Worm (Caenorhabditis elegans) whole organism, L3 larva: ENCODE results near the gene fbxb-15.

ENCODE experiments used
- R02D3.7 ChIP-seq: fragments of 150-350 bp; optimal IDR thresholded peaks from 2 replicates; lab custom pipeline; 2014; ENCODE audit warnings: missing biosample characterization, missing genetic modification characterization
- ama-1 ChIP-seq: fragments of 150-350 bp; optimal IDR thresholded peaks from 2 replicates; lab custom pipeline; 2018
- ceh-28 ChIP-seq: fragments of 150-350 bp; optimal IDR thresholded peaks from 2 replicates; lab custom pipeline; 2014; ENCODE audit warnings: missing biosample characterization, missing genetic modification reagents, missing genetic modification characterization
- lin-39 ChIP-seq: fragments of 150-350 bp; optimal IDR thresholded peaks from 2 replicates; lab custom pipeline; 2018; ENCODE audit warnings: missing biosample characterization, missing genetic modification reagents, missing genetic modification characterization
- nhr-237 ChIP-seq: fragments of 150-350 bp; optimal IDR thresholded peaks from 2 replicates; lab custom pipeline; 2014; ENCODE audit warnings: missing biosample characterization, missing genetic modification characterization
- pha-4 ChIP-seq: fragments of 150-350 bp; optimal IDR thresholded peaks from 2 replicates; lab custom pipeline; 2014; ENCODE audit warnings: missing biosample characterization, missing genetic modification reagents, missing genetic modification characterization
- sea-2 ChIP-seq: fragments of 150-350 bp; sonication (generic microtip); optimal IDR thresholded peaks from 4 replicates; lab custom pipeline; 2014; ENCODE audit warnings: missing biosample characterization, missing genetic modification reagents, missing genetic modification characterization
- ztf-11 ChIP-seq: fragments of 150-350 bp; optimal IDR thresholded peaks from 2 replicates; lab custom pipeline; 2014; ENCODE audit warnings: missing biosample characterization, missing genetic modification characterization

- TF ChIP-seq ama-1 (lab: Kevin White, UChicago) (no peak), R02D3.7 (tag; lab: Kevin White, UChicago) (no peak), pha-4 (tag; lab: Kevin White, UChicago) (no peak), ztf-11 (tag; lab: Kevin White, UChicago) (no peak), lin-39 (no peak), sea-2 (no peak), nhr-237 (tag; lab: Kevin White, UChicago) (no peak), ceh-28 (tag; lab: Kevin White, UChicago) (no peak)
These were observed 32.1 kb downstream of the fbxb-15 start, which contains the start of gene fbxa-158 for ce11 chrII:1621180-1621579.
